Fruit fly (Drosophila melanogaster) whole organism: ENCODE results near the gene Trpgamma.

Experiments used
- Dll ChIP-seq: fragments of >200 bp; optimal IDR thresholded peaks from 2 replicates; lab custom pipeline; 2017
- pan ChIP-seq: fragments of >200 bp; optimal IDR thresholded peaks from 2 replicates; lab custom pipeline; 2017
- psq ChIP-seq: fragments of >200 bp; optimal IDR thresholded peaks from 2 replicates; lab custom pipeline; 2017
- usp ChIP-seq: fragments of >200 bp; optimal IDR thresholded peaks from 2 replicates; lab custom pipeline; 2017; ENCODE audit warnings: missing biosample characterization, missing genetic modification characterization, mixed read lengths

DNA sequence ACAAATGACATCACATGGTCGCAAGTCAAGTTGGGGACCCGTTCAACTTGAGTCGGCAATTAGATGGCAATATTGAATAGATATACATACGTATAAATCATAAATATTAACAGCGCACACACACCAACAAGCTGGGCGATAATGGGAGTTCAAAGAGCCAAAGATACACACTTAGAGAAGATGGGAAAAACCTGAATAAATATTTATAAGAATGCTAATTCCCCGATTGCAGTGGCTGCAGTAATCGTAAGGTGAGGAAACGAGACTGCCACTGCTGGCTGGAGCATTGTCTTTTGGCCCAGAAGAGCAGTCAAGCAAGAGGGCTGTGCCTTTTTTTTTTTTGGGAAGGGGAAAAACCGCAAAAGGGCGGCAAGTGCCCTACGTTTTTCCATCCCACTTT, 33.7 kb upstream of the Trpgamma start:
- TF ChIP-seq psq (lab: Kevin White, UChicago) (no peak), Dll (lab: Kevin White, UChicago) (no peak), usp (GFP tag; lab: Kevin White, UChicago) (no peak), pan (lab: Kevin White, UChicago) (no peak)
